Worm (Caenorhabditis elegans) whole organism, L2 larva: ENCODE measurements around the gene dmd-6.

Source experiments
- C34F6.9 ChIP-seq: fragments of 150-350 bp; optimal IDR thresholded peaks from 2 replicates; lab custom pipeline; 2014; ENCODE audit warnings: missing biosample characterization, missing genetic modification characterization
- F13H6.1 ChIP-seq: sonication (generic microtip); optimal IDR thresholded peaks from 2 replicates; lab custom pipeline; 2016; ENCODE audit warnings: missing genetic modification characterization, missing compliant biosample characterization
- R02D3.7 ChIP-seq: fragments of 150-350 bp; optimal IDR thresholded peaks from 2 replicates; lab custom pipeline; 2014; ENCODE audit warnings: missing biosample characterization, missing genetic modification characterization
- Y55F3AM.14 ChIP-seq: fragments of 200-800 bp; sonication (Bioruptor generic); optimal IDR thresholded peaks from 2 replicates; lab custom pipeline; 2018; ENCODE audit warnings: mild to moderate bottlenecking, missing genetic modification characterization, missing compliant biosample characterization
- alr-1 ChIP-seq: fragments of 150-350 bp; optimal IDR thresholded peaks from 2 replicates; lab custom pipeline; 2014; ENCODE audit warnings: missing biosample characterization, missing genetic modification characterization
- aly-2 ChIP-seq: fragments of 150-350 bp; optimal IDR thresholded peaks from 2 replicates; lab custom pipeline; 2014; ENCODE audit warnings: missing biosample characterization, missing genetic modification characterization
- ama-1 ChIP-seq: fragments of 150-350 bp; optimal IDR thresholded peaks from 2 replicates; lab custom pipeline; 2018; ENCODE audit warnings: inconsistent platforms
- blmp-1 ChIP-seq: sonication (generic microtip); optimal IDR thresholded peaks from 2 replicates; lab custom pipeline; 2017; ENCODE audit warnings: missing genetic modification characterization, mild to moderate bottlenecking, missing compliant biosample characterization, antibody characterized with exemption, moderate library complexity; ENCODE audit not compliant: insufficient read depth
- ceh-16 ChIP-seq: fragments of 150-350 bp; optimal IDR thresholded peaks from 2 replicates; lab custom pipeline; 2014; ENCODE audit warnings: missing biosample characterization, missing genetic modification characterization
- ceh-82 ChIP-seq: fragments of 150-350 bp; optimal IDR thresholded peaks from 2 replicates; lab custom pipeline; 2014; ENCODE audit warnings: missing biosample characterization, missing genetic modification characterization
- crh-2 ChIP-seq: sonication (generic microtip); optimal IDR thresholded peaks from 2 replicates; lab custom pipeline; 2017; ENCODE audit warnings: missing biosample characterization, missing genetic modification characterization
- dmd-4 ChIP-seq: sonication (generic microtip); optimal IDR thresholded peaks from 2 replicates; lab custom pipeline; 2017; ENCODE audit warnings: missing biosample characterization, missing genetic modification characterization
- egl-27 ChIP-seq: sonication (generic microtip); optimal IDR thresholded peaks from 3 replicates; lab custom pipeline; 2017; ENCODE audit warnings: missing biosample characterization, missing genetic modification reagents, missing genetic modification characterization
- elt-1 ChIP-seq: fragments of 150-350 bp; optimal IDR thresholded peaks from 2 replicates; lab custom pipeline; 2014; ENCODE audit warnings: missing biosample characterization, missing genetic modification characterization
- elt-3 ChIP-seq: sonication (generic microtip); optimal IDR thresholded peaks from 2 replicates; lab custom pipeline; 2017; ENCODE audit warnings: missing biosample characterization, missing genetic modification characterization
- fos-1 ChIP-seq: fragments of 150-350 bp; optimal IDR thresholded peaks from 2 replicates; lab custom pipeline; 2014; ENCODE audit warnings: missing biosample characterization, missing genetic modification characterization
- gmeb-1 ChIP-seq: fragments of 150-350 bp; optimal IDR thresholded peaks from 2 replicates; lab custom pipeline; 2014; ENCODE audit warnings: missing biosample characterization, missing genetic modification characterization
- lin-11 ChIP-seq: fragments of 150-350 bp; sonication (generic microtip); optimal IDR thresholded peaks from 2 replicates; lab custom pipeline; 2014; ENCODE audit warnings: missing biosample characterization, missing genetic modification characterization, inconsistent platforms, mixed read lengths
- lin-13 ChIP-seq: fragments of 150-350 bp; optimal IDR thresholded peaks from 2 replicates; lab custom pipeline; 2014; ENCODE audit warnings: missing biosample characterization, missing genetic modification reagents, missing genetic modification characterization
- lin-39 ChIP-seq: fragments of 150-350 bp; optimal IDR thresholded peaks from 2 replicates; lab custom pipeline; 2014; ENCODE audit warnings: missing biosample characterization, missing genetic modification reagents, missing genetic modification characterization
- lsy-2 ChIP-seq, 2 experiments: fragments of 150-350 bp in 1 of 2; sonication (generic microtip) in 1 of 2; optimal IDR thresholded peaks; 2 replicates each; lab custom pipeline; 2014 to 2017; ENCODE audit warnings: missing biosample characterization in 2 of 2, missing genetic modification characterization in 2 of 2
- mab-5 ChIP-seq: fragments of 150-350 bp; optimal IDR thresholded peaks from 2 replicates; lab custom pipeline; 2014; ENCODE audit warnings: missing biosample characterization, missing genetic modification characterization
- mbf-1 ChIP-seq: sonication (generic microtip); optimal IDR thresholded peaks from 2 replicates; lab custom pipeline; 2017; ENCODE audit warnings: missing biosample characterization, missing genetic modification characterization
- mdl-1 ChIP-seq, 2 experiments: fragments of 150-350 bp in 1 of 2; sonication (generic microtip) in 1 of 2; optimal IDR thresholded peaks; 2 replicates each; lab custom pipeline; 2017; ENCODE audit warnings: missing biosample characterization in 2 of 2, missing genetic modification characterization in 2 of 2
- nhr-10 ChIP-seq: sonication (generic microtip); optimal IDR thresholded peaks from 2 replicates; lab custom pipeline; 2017; ENCODE audit warnings: missing biosample characterization, missing genetic modification characterization
- nhr-12 ChIP-seq: fragments of 150-350 bp; optimal IDR thresholded peaks from 2 replicates; lab custom pipeline; 2014; ENCODE audit warnings: missing biosample characterization, missing genetic modification characterization
- nhr-129 ChIP-seq: fragments of 150-350 bp; optimal IDR thresholded peaks from 2 replicates; lab custom pipeline; 2014; ENCODE audit warnings: missing biosample characterization, missing genetic modification characterization
- nhr-23 ChIP-seq: fragments of 150-350 bp; optimal IDR thresholded peaks from 2 replicates; lab custom pipeline; 2014; ENCODE audit warnings: missing biosample characterization, missing genetic modification reagents, missing genetic modification characterization
- nhr-237 ChIP-seq: fragments of 150-350 bp; optimal IDR thresholded peaks from 2 replicates; lab custom pipeline; 2014; ENCODE audit warnings: missing biosample characterization, missing genetic modification characterization
- nhr-25 ChIP-seq: fragments of 150-350 bp; sonication (generic microtip); optimal IDR thresholded peaks from 3 replicates; lab custom pipeline; 2014; ENCODE audit warnings: missing biosample characterization, missing genetic modification characterization
- nhr-6 ChIP-seq: fragments of 150-350 bp; optimal IDR thresholded peaks from 2 replicates; lab custom pipeline; 2014; ENCODE audit warnings: missing biosample characterization, missing genetic modification characterization
- nhr-77 ChIP-seq: fragments of 150-350 bp; optimal IDR thresholded peaks from 2 replicates; lab custom pipeline; 2014; ENCODE audit warnings: missing biosample characterization, missing genetic modification characterization
- peb-1 ChIP-seq: fragments of 150-350 bp; optimal IDR thresholded peaks from 2 replicates; lab custom pipeline; 2014; ENCODE audit warnings: missing biosample characterization, missing genetic modification characterization
- sem-4 ChIP-seq: fragments of 150-350 bp; optimal IDR thresholded peaks from 2 replicates; lab custom pipeline; 2014; ENCODE audit warnings: missing biosample characterization, missing genetic modification reagents, missing genetic modification characterization
- sma-3 ChIP-seq: sonication (generic microtip); optimal IDR thresholded peaks from 2 replicates; lab custom pipeline; 2016; ENCODE audit warnings: missing genetic modification reagents, missing genetic modification characterization, missing compliant biosample characterization
- sma-9 ChIP-seq, 2 experiments: fragments of 150-350 bp in 1 of 2; sonication (generic microtip) in 1 of 2; optimal IDR thresholded peaks; 2 replicates each; lab custom pipeline; 2014 to 2016; ENCODE audit warnings: missing genetic modification characterization in 2 of 2, mild to moderate bottlenecking in 1 of 2, missing biosample characterization in 1 of 2, missing compliant biosample characterization in 1 of 2, missing genetic modification reagents in 1 of 2, moderate library complexity in 1 of 2
- snpc-4 ChIP-seq: fragments of 150-350 bp; optimal IDR thresholded peaks from 2 replicates; lab custom pipeline; 2014; ENCODE audit warnings: missing biosample characterization, missing genetic modification characterization
- unc-39 ChIP-seq: fragments of 150-350 bp; optimal IDR thresholded peaks from 2 replicates; lab custom pipeline; 2014; ENCODE audit warnings: missing biosample characterization, missing genetic modification characterization
- unc-55 ChIP-seq: fragments of 150-350 bp; sonication (generic microtip); optimal IDR thresholded peaks from 3 replicates; lab custom pipeline; 2014; ENCODE audit warnings: missing biosample characterization, missing genetic modification reagents, missing genetic modification characterization
- unc-62 ChIP-seq: fragments of 150-350 bp; optimal IDR thresholded peaks from 2 replicates; lab custom pipeline; 2014; ENCODE audit warnings: missing biosample characterization, missing genetic modification reagents, missing genetic modification characterization
- zag-1 ChIP-seq: fragments of 150-350 bp; optimal IDR thresholded peaks from 2 replicates; lab custom pipeline; 2014; ENCODE audit warnings: missing biosample characterization, missing genetic modification characterization
- ztf-1 ChIP-seq: fragments of 200-800 bp; sonication (Bioruptor generic); conservative IDR thresholded peaks from 2 replicates; pipeline ENCODE4 v1.3.6; 2022; ENCODE audit warnings: missing genetic modification characterization, missing compliant biosample characterization
- ztf-11 ChIP-seq: sonication (generic microtip); optimal IDR thresholded peaks from 2 replicates; lab custom pipeline; 2017; ENCODE audit warnings: missing biosample characterization, missing genetic modification characterization
- ztf-4 ChIP-seq: fragments of 150-350 bp; optimal IDR thresholded peaks from 2 replicates; lab custom pipeline; 2014; ENCODE audit warnings: missing biosample characterization, missing genetic modification characterization

The dmd-6 gene

ce11 chrIV:14603022-14603421 is 13.4 kb upstream of the dmd-6 start:
- peak; percentile 41 for TF ChIP-seq nhr-129 (tag; lab: Kevin White, UChicago)
- TF ChIP-seq lin-13: no peak
- no peak for TF ChIP-seq nhr-23 (tag; lab: Kevin White, UChicago)
- peak; percentile 44 for TF ChIP-seq sma-9 (GFP tag; optimal IDR thresholded peaks at IDR 0.05; lab: Kevin White, UChicago)
- TF ChIP-seq sma-9 (tag; optimal IDR thresholded peaks at IDR 0.05; lab: Kevin White, UChicago): no peak
- TF ChIP-seq F13H6.1 (tag; lab: Kevin White, UChicago): no peak
- TF ChIP-seq mdl-1 (tag; optimal IDR thresholded peaks at IDR 0.05; lab: Kevin White, UChicago): no peak
- peak; percentile 7 for TF ChIP-seq gmeb-1
- TF ChIP-seq ztf-1: no peak
- no peak for TF ChIP-seq sem-4 (tag; lab: Kevin White, UChicago)
- no peak for TF ChIP-seq ceh-16 (tag; lab: Kevin White, UChicago)

- TF ChIP-seq mbf-1 (tag; lab: Kevin White, UChicago) (no peak), F13H6.1 (tag; lab: Kevin White, UChicago) (peak; percentile 68), ztf-11 (tag; lab: Kevin White, UChicago) (no peak), mdl-1 (tag; optimal IDR thresholded peaks at IDR 0.05; lab: Kevin White, UChicago) (no peak), mab-5 (tag; lab: Kevin White, UChicago) (no peak), unc-55 (GFP tag; lab: Kevin White, UChicago) (peak; percentile 25), nhr-129 (tag; lab: Kevin White, UChicago) (peak; percentile 38), sma-3 (GFP tag; lab: Kevin White, UChicago) (no peak), nhr-12 (tag; lab: Kevin White, UChicago) (no peak), sma-9 (GFP tag; optimal IDR thresholded peaks at IDR 0.05; lab: Kevin White, UChicago) (peak; percentile 57), sma-9 (tag; optimal IDR thresholded peaks at IDR 0.05; lab: Kevin White, UChicago) (no peak), sem-4 (tag; lab: Kevin White, UChicago) (no peak)
Observed at ce11 chrIV:14605143-14605542, 11.3 kb upstream of the dmd-6 start.

- TF ChIP-seq peb-1 (tag; lab: Kevin White, UChicago) (no peak), nhr-129 (tag; lab: Kevin White, UChicago) (peak; percentile 92), zag-1 (no peak), lin-11 (tag; lab: Kevin White, UChicago) (no peak), crh-2 (tag; lab: Kevin White, UChicago) (peak; percentile 52), sem-4 (tag; lab: Kevin White, UChicago) (no peak), elt-1 (tag; lab: Kevin White, UChicago) (no peak), alr-1 (tag; lab: Kevin White, UChicago) (no peak), F13H6.1 (tag; lab: Kevin White, UChicago) (peak; percentile 77), nhr-77 (tag; lab: Kevin White, UChicago) (no peak), fos-1 (peak; percentile 33), ceh-82 (tag; lab: Kevin White, UChicago) (no peak), nhr-25 (tag; lab: Kevin White, UChicago) (no peak), sma-9 (GFP tag; optimal IDR thresholded peaks at IDR 0.05; lab: Kevin White, UChicago) (peak; percentile 65), sma-9 (tag; optimal IDR thresholded peaks at IDR 0.05; lab: Kevin White, UChicago) (no peak), ztf-11 (tag; lab: Kevin White, UChicago) (no peak), nhr-12 (tag; lab: Kevin White, UChicago) (no peak), egl-27 (tag; lab: Kevin White, UChicago) (peak; percentile 52), unc-39 (tag; lab: Kevin White, UChicago) (no peak), unc-55 (GFP tag; lab: Kevin White, UChicago) (no peak), ztf-4 (tag; lab: Kevin White, UChicago) (no peak), ama-1 (lab: Kevin White, UChicago) (no peak), dmd-4 (tag; lab: Kevin White, UChicago) (no peak), sma-3 (GFP tag; lab: Kevin White, UChicago) (no peak), snpc-4 (tag; lab: Kevin White, UChicago) (peak; percentile 2), mbf-1 (tag; lab: Kevin White, UChicago) (no peak), unc-62 (GFP tag; lab: Kevin White, UChicago) (no peak), nhr-23 (tag; lab: Kevin White, UChicago) (no peak), aly-2 (tag; lab: Kevin White, UChicago) (no peak), ceh-16 (tag; lab: Kevin White, UChicago) (no peak), lsy-2 (tag; optimal IDR thresholded peaks at IDR 0.05; lab: Kevin White, UChicago) (peak; percentile 30 to 57), R02D3.7 (tag; lab: Kevin White, UChicago) (no peak), gmeb-1 (no peak), nhr-10 (tag; lab: Kevin White, UChicago) (no peak), nhr-237 (no peak), mdl-1 (tag; optimal IDR thresholded peaks at IDR 0.05; lab: Kevin White, UChicago) (no peak), ztf-1 (no peak), elt-3 (tag; lab: Kevin White, UChicago) (no peak), lin-39 (tag; lab: Kevin White, UChicago) (no peak), lin-13 (peak; percentile 13), blmp-1 (tag; lab: Kevin White, UChicago) (no peak), C34F6.9 (tag; lab: Kevin White, UChicago) (peak; percentile 30), Y55F3AM.14 (GFP tag; lab: Kevin White, UChicago) (no peak), nhr-6 (tag; lab: Kevin White, UChicago) (peak; percentile 11)
- TF ChIP-seq, all 48 proteins: peak for 11
Observed at ce11 chrIV:14606469-14606868, 9.9 kb upstream of the dmd-6 start.
